Fruit fly (Drosophila melanogaster) whole organism, embryonic: ENCODE results near the gene Tango1.

ENCODE experiments used
- ATbp ChIP-seq: fragments of 200-800 bp; sonication (Bioruptor generic); optimal IDR thresholded peaks from 2 replicates; lab custom pipeline; 2017; ENCODE audit warnings: missing biosample characterization, mild to moderate bottlenecking, missing genetic modification characterization, missing genetic modification reagents
- CG10209 ChIP-seq: fragments of 200-800 bp; sonication (Bioruptor generic); optimal IDR thresholded peaks from 3 replicates; lab custom pipeline; 2017; ENCODE audit warnings: missing biosample characterization, mild to moderate bottlenecking, missing genetic modification characterization, missing genetic modification reagents
- CG11504 ChIP-seq: fragments of 200-800 bp; sonication (Bioruptor generic); optimal IDR thresholded peaks from 3 replicates; lab custom pipeline; 2019; ENCODE audit warnings: missing biosample characterization, mild to moderate bottlenecking, missing genetic modification characterization, moderate library complexity
- CG12219 ChIP-seq: fragments of 200-800 bp; sonication (Bioruptor generic); optimal IDR thresholded peaks from 3 replicates; lab custom pipeline; 2018; ENCODE audit warnings: missing biosample characterization, mild to moderate bottlenecking, missing genetic modification characterization
- CG13424 ChIP-seq: fragments of 200-800 bp; sonication (Bioruptor generic); optimal IDR thresholded peaks from 2 replicates; lab custom pipeline; 2019; ENCODE audit warnings: missing biosample characterization, mild to moderate bottlenecking, missing genetic modification characterization, moderate library complexity
- CG13624 ChIP-seq: fragments of 200-800 bp; sonication (Bioruptor generic); optimal IDR thresholded peaks from 2 replicates; lab custom pipeline; 2016; ENCODE audit warnings: missing biosample characterization, missing genetic modification characterization
- CG14710 ChIP-seq: fragments of 200-800 bp; sonication (Bioruptor generic); optimal IDR thresholded peaks from 3 replicates; lab custom pipeline; 2019; ENCODE audit warnings: missing biosample characterization, mild to moderate bottlenecking, missing genetic modification characterization, moderate library complexity
- CG1603 ChIP-seq: fragments of 200-800 bp; sonication (Bioruptor generic); optimal IDR thresholded peaks from 2 replicates; lab custom pipeline; 2019; ENCODE audit warnings: missing biosample characterization, mild to moderate bottlenecking, missing genetic modification characterization, moderate library complexity
- CG1647 ChIP-seq: fragments of 200-800 bp; sonication (Bioruptor generic); optimal IDR thresholded peaks from 3 replicates; lab custom pipeline; 2016; ENCODE audit warnings: missing biosample characterization, missing genetic modification characterization
- CG17328 ChIP-seq: fragments of 200-800 bp; sonication (Bioruptor generic); IDR thresholded peaks from 2 replicates; pipeline ENCODE4 v1.3.6; 2022; ENCODE audit warnings: missing biosample characterization, missing genetic modification characterization
- CG17385 ChIP-seq: fragments of 200-800 bp; sonication (Bioruptor generic); optimal IDR thresholded peaks from 3 replicates; lab custom pipeline; 2018; ENCODE audit warnings: missing biosample characterization, mild to moderate bottlenecking, missing genetic modification characterization
- CG18619 ChIP-seq: fragments of 200-800 bp; sonication (Bioruptor generic); optimal IDR thresholded peaks from 3 replicates; lab custom pipeline; 2017; ENCODE audit warnings: missing biosample characterization, mild to moderate bottlenecking, missing genetic modification characterization
- CG2199 ChIP-seq: fragments of 200-800 bp; sonication (Bioruptor generic); IDR thresholded peaks from 3 replicates; pipeline ENCODE4 v1.3.6; 2022; ENCODE audit warnings: missing biosample characterization, missing genetic modification characterization
- CG30020 ChIP-seq: fragments of 200-800 bp; optimal IDR thresholded peaks from 2 replicates; lab custom pipeline; 2019; ENCODE audit warnings: missing biosample characterization, mild to moderate bottlenecking, missing genetic modification characterization, moderate library complexity
- CG31365 ChIP-seq: fragments of 200-800 bp; sonication (Bioruptor generic); optimal IDR thresholded peaks from 2 replicates; lab custom pipeline; 2018; ENCODE audit warnings: missing biosample characterization, mild to moderate bottlenecking, missing genetic modification characterization
- CG3281 ChIP-seq: fragments of 200-800 bp; sonication (Bioruptor generic); optimal IDR thresholded peaks from 3 replicates; lab custom pipeline; 2017; ENCODE audit warnings: missing biosample characterization, mild to moderate bottlenecking, missing genetic modification characterization
- CG34224 ChIP-seq: fragments of 200-800 bp; sonication (Bioruptor generic); IDR thresholded peaks from 3 replicates; pipeline ENCODE4 v1.3.6; 2022; ENCODE audit warnings: missing biosample characterization, missing genetic modification characterization; ENCODE audit not compliant: partially characterized antibody
- CG3838 ChIP-seq: fragments of 200-800 bp; sonication (Bioruptor generic); optimal IDR thresholded peaks from 3 replicates; lab custom pipeline; 2016; ENCODE audit warnings: missing biosample characterization, missing genetic modification characterization
- CG4617 ChIP-seq: fragments of 200-800 bp; sonication (Bioruptor generic); optimal IDR thresholded peaks from 3 replicates; lab custom pipeline; 2016; ENCODE audit warnings: missing biosample characterization, missing genetic modification characterization, borderline replicate concordance
- CG5245 ChIP-seq: fragments of 200-800 bp; sonication (Bioruptor generic); optimal IDR thresholded peaks from 3 replicates; lab custom pipeline; 2016; ENCODE audit warnings: missing biosample characterization, missing genetic modification characterization
- CG6272 ChIP-seq: fragments of 200-800 bp; sonication (Bioruptor generic); IDR thresholded peaks from 2 replicates; pipeline ENCODE4 v1.3.6; 2022; ENCODE audit warnings: missing biosample characterization, missing genetic modification characterization
- CG6765 ChIP-seq: fragments of 200-800 bp; sonication (Bioruptor generic); optimal IDR thresholded peaks from 3 replicates; lab custom pipeline; 2017; ENCODE audit warnings: missing biosample characterization, mild to moderate bottlenecking, missing genetic modification characterization
- CG8359 ChIP-seq: fragments of 200-800 bp; sonication (Bioruptor generic); optimal IDR thresholded peaks from 2 replicates; lab custom pipeline; 2017; ENCODE audit warnings: missing biosample characterization, mild to moderate bottlenecking, missing genetic modification characterization, borderline replicate concordance
- Camta ChIP-seq: fragments of 200-800 bp; sonication (Bioruptor generic); optimal IDR thresholded peaks from 2 replicates; lab custom pipeline; 2016; ENCODE audit warnings: missing biosample characterization, missing genetic modification characterization
- Dip2 ChIP-seq: fragments of 200-800 bp; sonication (Bioruptor generic); IDR thresholded peaks from 2 replicates; pipeline ENCODE4 v1.3.6; 2022; ENCODE audit warnings: missing biosample characterization, missing genetic modification characterization
- Ets97D ChIP-seq: fragments of 200-800 bp; sonication (Bioruptor generic); optimal IDR thresholded peaks from 3 replicates; lab custom pipeline; 2016; ENCODE audit warnings: missing biosample characterization, missing genetic modification characterization
- Fer1 ChIP-seq: fragments of 200-800 bp; sonication (Bioruptor generic); optimal IDR thresholded peaks from 2 replicates; lab custom pipeline; 2017; ENCODE audit warnings: missing biosample characterization, mild to moderate bottlenecking, missing genetic modification characterization
- GATAe ChIP-seq: fragments of 200-800 bp; sonication (Bioruptor generic); conservative IDR thresholded peaks from 2 replicates; pipeline ENCODE4 v1.3.6; 2022; ENCODE audit warnings: missing biosample characterization, missing genetic modification characterization
- HLH54F ChIP-seq: fragments of 200-800 bp; sonication (Bioruptor generic); optimal IDR thresholded peaks from 3 replicates; lab custom pipeline; 2016; ENCODE audit warnings: missing biosample characterization, missing genetic modification characterization
- Hmr ChIP-seq: fragments of 200-800 bp; sonication (Bioruptor generic); optimal IDR thresholded peaks from 3 replicates; lab custom pipeline; 2017; ENCODE audit warnings: mild to moderate bottlenecking, missing biosample characterization, missing genetic modification reagents, missing genetic modification characterization
- Hr78 ChIP-seq, 2 experiments: fragments of 200-800 bp in 1 of 2; fragments of >200 bp in 1 of 2; sonication (Bioruptor generic) in 1 of 2; optimal IDR thresholded peaks; 2 replicates each; lab custom pipeline; 2017 to 2019; ENCODE audit warnings: missing biosample characterization in 2 of 2, missing genetic modification characterization in 2 of 2, mild to moderate bottlenecking in 1 of 2, moderate library complexity in 1 of 2
- Meics ChIP-seq: fragments of 200-800 bp; sonication (Bioruptor generic); optimal IDR thresholded peaks from 2 replicates; lab custom pipeline; 2017; ENCODE audit warnings: missing biosample characterization, mild to moderate bottlenecking, missing genetic modification characterization
- Optix ChIP-seq: fragments of 200-800 bp; sonication (Bioruptor generic); IDR thresholded peaks from 3 replicates; pipeline ENCODE4 v1.3.6; 2022; ENCODE audit warnings: missing biosample characterization, missing genetic modification characterization
- Sox100B ChIP-seq: fragments of 200-800 bp; sonication (Bioruptor generic); optimal IDR thresholded peaks from 3 replicates; lab custom pipeline; 2018; ENCODE audit warnings: missing biosample characterization, mild to moderate bottlenecking, missing genetic modification characterization
- al ChIP-seq: fragments of 200-800 bp; sonication (Bioruptor generic); IDR thresholded peaks from 2 replicates; pipeline ENCODE4 v1.3.6; 2022; ENCODE audit warnings: missing biosample characterization, missing genetic modification characterization
- cwo ChIP-seq: fragments of 200-800 bp; sonication (Bioruptor generic); optimal IDR thresholded peaks from 3 replicates; lab custom pipeline; 2017; ENCODE audit warnings: missing biosample characterization, missing genetic modification characterization, mild to moderate bottlenecking, moderate library complexity, missing genetic modification reagents
- dimm ChIP-seq: fragments of 200-800 bp; sonication (Bioruptor generic); IDR thresholded peaks from 2 replicates; pipeline ENCODE4 v1.3.6; 2022; ENCODE audit warnings: missing biosample characterization, missing genetic modification characterization
- fd102C ChIP-seq: fragments of 200-800 bp; sonication (Bioruptor generic); optimal IDR thresholded peaks from 2 replicates; lab custom pipeline; 2018; ENCODE audit warnings: missing biosample characterization, mild to moderate bottlenecking, missing genetic modification characterization, moderate library complexity
- ftz-f1 ChIP-seq: fragments of 200-800 bp; sonication (Bioruptor generic); optimal IDR thresholded peaks from 2 replicates; lab custom pipeline; 2016; ENCODE audit warnings: missing biosample characterization, missing genetic modification characterization
- grn ChIP-seq: fragments of 200-800 bp; sonication (Bioruptor generic); optimal IDR thresholded peaks from 3 replicates; lab custom pipeline; 2017; ENCODE audit warnings: missing biosample characterization, missing genetic modification characterization
- gro ChIP-seq: fragments of 200-800 bp; sonication (Bioruptor generic); optimal IDR thresholded peaks from 2 replicates; lab custom pipeline; 2016; ENCODE audit warnings: missing biosample characterization, missing genetic modification characterization
- kah ChIP-seq: fragments of 200-800 bp; sonication (Bioruptor generic); optimal IDR thresholded peaks from 2 replicates; lab custom pipeline; 2018; ENCODE audit warnings: missing biosample characterization, mild to moderate bottlenecking, missing genetic modification characterization
- nerfin-1 ChIP-seq: fragments of 200-800 bp; sonication (Bioruptor generic); optimal IDR thresholded peaks from 3 replicates; lab custom pipeline; 2019; ENCODE audit warnings: missing biosample characterization, mild to moderate bottlenecking, missing genetic modification characterization, moderate library complexity
- pho ChIP-seq: fragments of 200-800 bp; sonication (Bioruptor generic); optimal IDR thresholded peaks from 2 replicates; lab custom pipeline; 2016; ENCODE audit warnings: missing biosample characterization, missing genetic modification characterization
- rib ChIP-seq: fragments of 200-800 bp; sonication (Bioruptor generic); IDR thresholded peaks from 2 replicates; pipeline ENCODE4 v1.3.6; 2022; ENCODE audit warnings: missing biosample characterization, missing genetic modification characterization
- slou ChIP-seq: fragments of 200-800 bp; sonication (Bioruptor generic); optimal IDR thresholded peaks from 3 replicates; lab custom pipeline; 2016; ENCODE audit warnings: missing biosample characterization, missing genetic modification characterization
- trh ChIP-seq: fragments of 200-800 bp; sonication (Bioruptor generic); optimal IDR thresholded peaks from 2 replicates; lab custom pipeline; 2016; ENCODE audit warnings: missing biosample characterization, missing genetic modification characterization
- z ChIP-seq: fragments of 200-800 bp; sonication (Bioruptor generic); IDR thresholded peaks from 3 replicates; pipeline ENCODE4 v1.3.6; 2022; ENCODE audit warnings: missing biosample characterization, missing genetic modification characterization
- zf30C ChIP-seq: fragments of 200-800 bp; sonication (Bioruptor generic); optimal IDR thresholded peaks from 3 replicates; lab custom pipeline; 2018; ENCODE audit warnings: missing biosample characterization, mild to moderate bottlenecking, missing genetic modification characterization

Gene Tango1

DNA sequence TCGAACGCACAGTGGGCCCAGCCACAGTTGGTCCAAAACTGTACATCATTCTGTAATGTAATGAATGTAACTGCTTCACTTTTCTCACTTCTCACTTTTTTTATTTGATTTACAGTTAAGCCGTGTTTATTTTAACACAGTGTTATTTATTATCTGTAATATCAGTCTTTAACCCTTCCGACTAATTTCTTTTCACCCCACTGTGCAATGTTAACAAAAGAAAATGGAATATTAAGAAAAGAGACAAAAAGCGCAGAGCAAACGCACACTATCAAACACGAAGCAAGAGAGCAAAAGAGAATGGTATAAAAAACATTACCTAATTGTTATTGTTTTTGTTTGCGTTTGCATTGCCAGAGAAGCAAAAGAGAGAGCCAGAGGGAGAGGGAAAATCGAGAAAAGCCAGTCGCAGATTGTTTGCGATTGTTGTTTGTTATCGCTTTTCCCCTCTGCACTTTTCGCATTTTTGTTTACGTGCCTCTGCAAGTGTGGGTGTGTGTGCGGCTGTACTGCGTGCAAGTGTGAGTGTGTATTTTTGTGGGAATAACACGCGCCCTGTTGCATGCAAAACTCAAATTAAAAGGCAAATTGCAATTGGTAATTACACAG, 2.0 kb upstream of the Tango1 start (continued):
- peak; percentile 98 for TF ChIP-seq Hmr (GFP tag; lab: Kevin White, UChicago)
- TF ChIP-seq CG17328, result peak; percentile 98
- peak; percentile 98 for TF ChIP-seq CG13424 (tag; lab: Kevin White, UChicago)
- TF ChIP-seq ftz-f1 (GFP tag; lab: Kevin White, UChicago), result peak; percentile 73
- TF ChIP-seq CG11504, result peak; percentile 98
- peak; percentile 93 for TF ChIP-seq CG6272 (GFP tag; lab: Robert Waterston, UW)
- TF ChIP-seq CG6765 (GFP tag; lab: Kevin White, UChicago), result peak; percentile 97
- peak; percentile 97 for TF ChIP-seq CG1647 (GFP tag; lab: Kevin White, UChicago)
- TF ChIP-seq Dip2 (GFP tag; lab: Robert Waterston, UW), result peak; percentile 55; the same call in 1 of the 2 replicates
- peak; percentile 97 for TF ChIP-seq CG4617 (GFP tag; lab: Kevin White, UChicago)
- TF ChIP-seq al (GFP tag; lab: Robert Waterston, UW), result peak; percentile 92
- TF ChIP-seq CG17385, result peak; percentile 96
- TF ChIP-seq Sox100B (GFP tag; lab: Kevin White, UChicago), result peak; percentile 98
- peak; percentile 86 for TF ChIP-seq CG30020
- no peak for TF ChIP-seq zf30C (GFP tag; lab: Kevin White, UChicago)
- TF ChIP-seq Camta (GFP tag; lab: Kevin White, UChicago), result peak; percentile 99
- peak; percentile 83 for TF ChIP-seq grn
- peak; percentile 97 for TF ChIP-seq CG3281 (GFP tag; lab: Kevin White, UChicago)
- TF ChIP-seq CG13624 (GFP tag; lab: Kevin White, UChicago), result peak; percentile 98
- TF ChIP-seq CG34224 (GFP tag; lab: Robert Waterston, UW), result no peak
- peak; percentile 99 for TF ChIP-seq CG12219 (GFP tag; lab: Kevin White, UChicago)
- peak; percentile 96 for TF ChIP-seq kah
- TF ChIP-seq Fer1 (GFP tag; lab: Kevin White, UChicago), result peak; percentile 98
- TF ChIP-seq CG2199 (GFP tag; lab: Robert Waterston, UW), result peak; percentile 98
- peak; percentile 95 for TF ChIP-seq CG8359
- peak; percentile 92 for TF ChIP-seq dimm (GFP tag; lab: Robert Waterston, UW)
- peak; percentile 97 for TF ChIP-seq Meics (GFP tag; lab: Kevin White, UChicago)
- TF ChIP-seq CG14710 (tag; lab: Kevin White, UChicago), result peak; percentile 97
- peak; percentile 83 for TF ChIP-seq z (GFP tag; lab: Robert Waterston, UW)
- TF ChIP-seq fd102C (GFP tag; lab: Kevin White, UChicago), result peak; percentile 93
- peak; percentile 93 for TF ChIP-seq slou (GFP tag; lab: Kevin White, UChicago)
- peak; percentile 99 for TF ChIP-seq ATbp (GFP tag; lab: Kevin White, UChicago)
- peak; percentile 98 for TF ChIP-seq gro
- peak; percentile 96 for TF ChIP-seq cwo (GFP tag; lab: Kevin White, UChicago)
- TF ChIP-seq rib (GFP tag; lab: Robert Waterston, UW), result peak; percentile 93
- peak; percentile 98 for TF ChIP-seq CG10209 (GFP tag; lab: Kevin White, UChicago)
- peak; percentile 97 for TF ChIP-seq nerfin-1
- peak; percentile 87 for TF ChIP-seq GATAe (GFP tag; lab: Robert Waterston, UW)
- peak; percentile 91 for TF ChIP-seq CG31365 (tag; lab: Kevin White, UChicago)
- TF ChIP-seq HLH54F (GFP tag; lab: Kevin White, UChicago), result peak; percentile 97
- peak; percentile 97 for TF ChIP-seq pho (GFP tag; lab: Kevin White, UChicago)
- TF ChIP-seq CG1603 (tag; lab: Kevin White, UChicago), result peak; percentile 98
- peak; percentile 95 for TF ChIP-seq trh (GFP tag; lab: Kevin White, UChicago)
- peak; percentile 97 for TF ChIP-seq CG18619 (GFP tag; lab: Kevin White, UChicago)
- peak; percentile 94 for TF ChIP-seq Ets97D
- peak; percentile 97 for TF ChIP-seq Optix
- peak; percentile 98 for TF ChIP-seq CG5245 (GFP tag; lab: Kevin White, UChicago)
- TF ChIP-seq CG3838, result peak; percentile 97
- TF ChIP-seq Hr78 (GFP tag; optimal IDR thresholded peaks at IDR 0.05; lab: Kevin White, UChicago), result peak in 1 of 2 experiments; percentile 95
